Fruit fly (Drosophila melanogaster) whole organism, embryonic: Measurements from ENCODE around the gene Iyd.

ENCODE experiments used
- Abd-B ChIP-seq: fragments of 200-800 bp; sonication (Bioruptor generic); optimal IDR thresholded peaks from 2 replicates; lab custom pipeline; 2018; ENCODE audit warnings: missing biosample characterization, mild to moderate bottlenecking, missing genetic modification characterization, moderate library complexity
- Atf6 ChIP-seq: fragments of 200-800 bp; sonication (Bioruptor generic); IDR thresholded peaks from 2 replicates; pipeline ENCODE4 v1.3.6; 2022; ENCODE audit warnings: missing biosample characterization, missing genetic modification characterization
- CG10267 ChIP-seq: fragments of 200-800 bp; sonication (Bioruptor generic); optimal IDR thresholded peaks from 2 replicates; lab custom pipeline; 2018; ENCODE audit warnings: missing biosample characterization, mild to moderate bottlenecking, missing genetic modification characterization, moderate library complexity
- CG11085 ChIP-seq: fragments of 200-800 bp; sonication (Bioruptor generic); IDR thresholded peaks from 2 replicates; pipeline ENCODE4 v1.3.6; 2022; ENCODE audit warnings: missing biosample characterization, missing genetic modification characterization
- CG15073 ChIP-seq: fragments of 200-800 bp; sonication (Bioruptor generic); optimal IDR thresholded peaks from 2 replicates; lab custom pipeline; 2016; ENCODE audit warnings: missing biosample characterization, missing genetic modification characterization
- CG15269 ChIP-seq: fragments of 200-800 bp; sonication (Bioruptor generic); optimal IDR thresholded peaks from 2 replicates; lab custom pipeline; 2018; ENCODE audit warnings: missing biosample characterization, mild to moderate bottlenecking, missing genetic modification characterization, moderate library complexity
- CG1647 ChIP-seq: fragments of 200-800 bp; sonication (Bioruptor generic); optimal IDR thresholded peaks from 3 replicates; lab custom pipeline; 2016; ENCODE audit warnings: missing biosample characterization, missing genetic modification characterization
- CG16815 ChIP-seq: fragments of 200-800 bp; sonication (Bioruptor generic); optimal IDR thresholded peaks from 3 replicates; lab custom pipeline; 2017; ENCODE audit warnings: missing biosample characterization, mild to moderate bottlenecking, missing genetic modification characterization
- CG17359 ChIP-seq: fragments of 200-800 bp; sonication (Bioruptor generic); optimal IDR thresholded peaks from 3 replicates; lab custom pipeline; 2018; ENCODE audit warnings: missing biosample characterization, mild to moderate bottlenecking, missing genetic modification characterization, moderate library complexity
- CG3281 ChIP-seq: fragments of 200-800 bp; sonication (Bioruptor generic); optimal IDR thresholded peaks from 3 replicates; lab custom pipeline; 2017; ENCODE audit warnings: missing biosample characterization, mild to moderate bottlenecking, missing genetic modification characterization
- CG42726 ChIP-seq: fragments of 200-800 bp; sonication (Bioruptor generic); IDR thresholded peaks from 2 replicates; pipeline ENCODE4 v1.3.6; 2022; ENCODE audit warnings: missing biosample characterization, missing genetic modification characterization; ENCODE audit not compliant: partially characterized antibody
- CG5245 ChIP-seq: fragments of 200-800 bp; sonication (Bioruptor generic); optimal IDR thresholded peaks from 3 replicates; lab custom pipeline; 2016; ENCODE audit warnings: missing biosample characterization, missing genetic modification characterization
- CG7928 ChIP-seq: fragments of 200-800 bp; sonication (Bioruptor generic); optimal IDR thresholded peaks from 2 replicates; lab custom pipeline; 2017; ENCODE audit warnings: missing biosample characterization, mild to moderate bottlenecking, missing genetic modification characterization
- CG8290 ChIP-seq, 3 experiments: fragments of 200-800 bp; sonication (Bioruptor generic); optimal IDR thresholded peaks; 2 replicates each; lab custom pipeline; 2016 to 2019; ENCODE audit warnings: missing biosample characterization in 3 of 3, missing genetic modification characterization in 3 of 3, mild to moderate bottlenecking in 2 of 3, moderate library complexity in 1 of 3
- Chrac-16 ChIP-seq: fragments of 200-800 bp; sonication (Bioruptor generic); optimal IDR thresholded peaks from 3 replicates; lab custom pipeline; 2016; ENCODE audit warnings: missing biosample characterization, missing genetic modification characterization
- Deaf1 ChIP-seq: fragments of 200-800 bp; optimal IDR thresholded peaks from 3 replicates; lab custom pipeline; 2019; ENCODE audit warnings: missing biosample characterization, mild to moderate bottlenecking, missing genetic modification characterization, moderate library complexity
- E2f1 ChIP-seq: fragments of 200-800 bp; sonication (Bioruptor generic); IDR thresholded peaks from 2 replicates; pipeline ENCODE4 v1.3.6; 2022; ENCODE audit warnings: missing biosample characterization, missing genetic modification characterization
- Hmr ChIP-seq: fragments of 200-800 bp; sonication (Bioruptor generic); optimal IDR thresholded peaks from 3 replicates; lab custom pipeline; 2017; ENCODE audit warnings: mild to moderate bottlenecking, missing biosample characterization, missing genetic modification reagents, missing genetic modification characterization
- Hr3 ChIP-seq: fragments of 200-800 bp; sonication (Bioruptor generic); optimal IDR thresholded peaks from 3 replicates; lab custom pipeline; 2016; ENCODE audit warnings: missing biosample characterization, missing genetic modification characterization
- Hr78 ChIP-seq, 2 experiments: fragments of 200-800 bp in 1 of 2; fragments of >200 bp in 1 of 2; sonication (Bioruptor generic) in 1 of 2; optimal IDR thresholded peaks; 2 replicates each; lab custom pipeline; 2017 to 2019; ENCODE audit warnings: missing biosample characterization in 2 of 2, missing genetic modification characterization in 2 of 2, mild to moderate bottlenecking in 1 of 2, moderate library complexity in 1 of 2
- MESR4 ChIP-seq: fragments of 200-800 bp; sonication (Bioruptor generic); optimal IDR thresholded peaks from 2 replicates; lab custom pipeline; 2018; ENCODE audit warnings: missing biosample characterization, mild to moderate bottlenecking, missing genetic modification characterization, moderate library complexity
- Med ChIP-seq: fragments of 200-800 bp; sonication (Bioruptor generic); peaks from one replicate; lab custom pipeline; 2016; ENCODE audit warnings: missing biosample characterization, missing genetic modification characterization, mild to moderate bottlenecking, inconsistent platforms, moderate library complexity
- Meics ChIP-seq: fragments of 200-800 bp; sonication (Bioruptor generic); optimal IDR thresholded peaks from 2 replicates; lab custom pipeline; 2017; ENCODE audit warnings: missing biosample characterization, mild to moderate bottlenecking, missing genetic modification characterization
- Nf-YC ChIP-seq: fragments of 200-800 bp; optimal IDR thresholded peaks from 3 replicates; lab custom pipeline; 2019; ENCODE audit warnings: missing biosample characterization, mild to moderate bottlenecking, missing genetic modification characterization, moderate library complexity
- PHDP ChIP-seq: fragments of 200-800 bp; sonication (Bioruptor generic); optimal IDR thresholded peaks from 3 replicates; lab custom pipeline; 2018; ENCODE audit warnings: missing biosample characterization, mild to moderate bottlenecking, missing genetic modification characterization, moderate library complexity
- Side ChIP-seq: fragments of 200-800 bp; sonication (Bioruptor generic); optimal IDR thresholded peaks from 2 replicates; lab custom pipeline; 2016; ENCODE audit warnings: missing biosample characterization, missing genetic modification characterization
- Taf1 ChIP-seq: fragments of 200-800 bp; sonication (Bioruptor generic); IDR thresholded peaks from 2 replicates; pipeline ENCODE4 v1.3.6; 2022; ENCODE audit warnings: missing biosample characterization, missing genetic modification characterization
- Trl ChIP-seq, 3 experiments: fragments of >200 bp in 2 of 3; fragments of 200-800 bp in 1 of 3; sonication (Bioruptor generic) in 1 of 3; optimal IDR thresholded peaks; 2 replicates in 1 of 3; 3 replicates in 2 of 3; lab custom pipeline; 2016 to 2017; ENCODE audit warnings: missing biosample characterization in 1 of 3, missing genetic modification characterization in 1 of 3
- Xrp1 ChIP-seq: fragments of 200-800 bp; sonication (Bioruptor generic); IDR thresholded peaks from 2 replicates; pipeline ENCODE4 v1.3.6; 2022; ENCODE audit warnings: missing biosample characterization, missing genetic modification characterization
- ci ChIP-seq: fragments of 200-800 bp; sonication (Bioruptor generic); IDR thresholded peaks from 3 replicates; pipeline ENCODE4 v1.3.6; 2022; ENCODE audit warnings: missing biosample characterization, missing genetic modification characterization
- en ChIP-seq: fragments of 200-800 bp; sonication (Bioruptor generic); optimal IDR thresholded peaks from 2 replicates; lab custom pipeline; 2016; ENCODE audit warnings: missing biosample characterization, missing genetic modification characterization
- fd96Cb ChIP-seq: fragments of 200-800 bp; sonication (Bioruptor generic); optimal IDR thresholded peaks from 2 replicates; lab custom pipeline; 2018; ENCODE audit warnings: missing biosample characterization, mild to moderate bottlenecking, missing genetic modification characterization, moderate library complexity
- gce ChIP-seq: fragments of 200-800 bp; sonication (Bioruptor generic); IDR thresholded peaks from 3 replicates; pipeline ENCODE4 v1.3.6; 2022; ENCODE audit warnings: missing biosample characterization, missing genetic modification characterization
- gsb ChIP-seq: fragments of 200-800 bp; sonication (Bioruptor generic); IDR thresholded peaks from 2 replicates; pipeline ENCODE4 v1.3.6; 2022; ENCODE audit warnings: missing biosample characterization, missing genetic modification characterization
- hbn ChIP-seq: fragments of 200-800 bp; sonication (Bioruptor generic); IDR thresholded peaks from 2 replicates; pipeline ENCODE4 v1.3.6; 2022; ENCODE audit warnings: missing biosample characterization, missing genetic modification characterization; ENCODE audit not compliant: partially characterized antibody
- inv ChIP-seq: fragments of 200-800 bp; sonication (Bioruptor generic); IDR thresholded peaks from 2 replicates; pipeline ENCODE4 v1.3.6; 2022; ENCODE audit warnings: missing biosample characterization, missing genetic modification characterization; ENCODE audit not compliant: partially characterized antibody
- odd ChIP-seq: fragments of 200-800 bp; sonication (Bioruptor generic); optimal IDR thresholded peaks from 2 replicates; lab custom pipeline; 2017; ENCODE audit warnings: missing biosample characterization, mild to moderate bottlenecking, missing genetic modification characterization
- rib ChIP-seq: fragments of 200-800 bp; sonication (Bioruptor generic); IDR thresholded peaks from 2 replicates; pipeline ENCODE4 v1.3.6; 2022; ENCODE audit warnings: missing biosample characterization, missing genetic modification characterization
- slbo ChIP-seq: fragments of 200-800 bp; sonication (Bioruptor generic); IDR thresholded peaks from 2 replicates; pipeline ENCODE4 v1.3.6; 2022; ENCODE audit warnings: missing biosample characterization, missing genetic modification characterization
- usp ChIP-seq: fragments of >200 bp; optimal IDR thresholded peaks from 2 replicates; lab custom pipeline; 2017; ENCODE audit warnings: missing biosample characterization, missing genetic modification characterization
- vfl ChIP-seq: fragments of 200-800 bp; sonication (Bioruptor generic); optimal IDR thresholded peaks from 2 replicates; lab custom pipeline; 2016; ENCODE audit warnings: missing biosample characterization, missing genetic modification characterization
- z ChIP-seq: fragments of 200-800 bp; sonication (Bioruptor generic); IDR thresholded peaks from 3 replicates; pipeline ENCODE4 v1.3.6; 2022; ENCODE audit warnings: missing biosample characterization, missing genetic modification characterization

Iyd gene

DNA sequence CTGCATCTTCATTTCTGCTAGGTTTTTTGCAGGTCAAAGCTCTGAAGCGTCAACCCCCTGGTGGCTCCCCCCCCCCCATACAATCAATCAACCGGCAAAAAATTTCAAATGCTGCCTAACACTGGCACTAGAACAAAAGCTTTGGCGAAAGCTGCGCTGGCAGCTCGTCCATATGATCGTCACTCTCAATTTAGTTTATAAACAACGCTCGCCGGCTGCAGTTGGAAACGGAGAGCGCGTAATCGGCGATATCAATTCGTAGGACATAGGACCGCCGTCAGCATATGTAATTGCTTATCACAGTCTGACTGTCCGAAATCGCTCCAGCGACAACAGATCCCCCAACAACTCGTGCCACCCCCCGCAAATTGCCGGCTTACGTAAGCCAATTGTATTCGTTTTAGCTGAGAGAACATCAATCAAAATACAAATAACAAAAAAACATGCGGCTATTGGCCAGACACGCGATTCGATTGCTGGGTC, 25.6 kb downstream of the Iyd start, which contains the start of gene Mocs1 (continued):
- TF ChIP-seq PHDP (tag; lab: Kevin White, UChicago) (peak; percentile 2), Xrp1 (GFP tag; lab: Robert Waterston, UW) (peak; percentile 28; the same call in 1 of the 2 replicates), CG15269 (tag; lab: Kevin White, UChicago) (peak; percentile 6), Abd-B (GFP tag; lab: Kevin White, UChicago) (no peak), gsb (no peak), usp (GFP tag; lab: Kevin White, UChicago) (no peak), Meics (GFP tag; lab: Kevin White, UChicago) (no peak), CG42726 (GFP tag; lab: Robert Waterston, UW) (peak; percentile 26; the same call in 1 of the 2 replicates), z (GFP tag; lab: Robert Waterston, UW) (no peak), hbn (GFP tag; lab: Robert Waterston, UW) (0 out of 2 replicates have a peak, but pooled peaks have one; percentile 34), CG1647 (GFP tag; lab: Kevin White, UChicago) (no peak), rib (GFP tag; lab: Robert Waterston, UW) (peak; percentile 60; the same call in 1 of the 2 replicates), Hmr (GFP tag; lab: Kevin White, UChicago) (peak; percentile 22), fd96Cb (tag; lab: Kevin White, UChicago) (no peak), E2f1 (no peak), Deaf1 (tag; lab: Kevin White, UChicago) (peak; percentile 8), gce (no peak), Hr78 (GFP tag; optimal IDR thresholded peaks at IDR 0.05; lab: Kevin White, UChicago) (peak in 1 of 2 experiments; percentile 98), ci (0 out of 3 replicates have a peak, but pooled peaks have one; percentile 28), Side (GFP tag; lab: Kevin White, UChicago) (no peak), Chrac-16 (GFP tag; lab: Kevin White, UChicago) (no peak), CG11085 (peak; percentile 20; the same call in 1 of the 2 replicates), Hr3 (GFP tag; lab: Kevin White, UChicago) (no peak), MESR4 (GFP tag; lab: Kevin White, UChicago) (no peak), slbo (0 out of 2 replicates have a peak, but pooled peaks have one; percentile 24), en (GFP tag; lab: Kevin White, UChicago) (no peak), Nf-YC (tag; lab: Kevin White, UChicago) (peak; percentile 38), Trl (optimal IDR thresholded peaks at IDR 0.05; lab: Kevin White, UChicago) (peak in 1 of 2 experiments; percentile 6), Trl (GFP tag; optimal IDR thresholded peaks at IDR 0.05; lab: Kevin White, UChicago) (no peak), CG5245 (GFP tag; lab: Kevin White, UChicago) (no peak), CG10267 (tag; lab: Kevin White, UChicago) (peak; percentile 24), CG7928 (GFP tag; lab: Kevin White, UChicago) (no peak), vfl (no peak), CG3281 (no peak), CG16815 (GFP tag; lab: Kevin White, UChicago) (no peak), CG17359 (tag; lab: Kevin White, UChicago) (peak; percentile 2), CG8290 (GFP tag; optimal IDR thresholded peaks at IDR 0.05; lab: Kevin White, UChicago) (no peak), CG8290 (tag; optimal IDR thresholded peaks at IDR 0.05; lab: Kevin White, UChicago) (peak in 1 of 2 experiments; percentile 45)

DNA sequence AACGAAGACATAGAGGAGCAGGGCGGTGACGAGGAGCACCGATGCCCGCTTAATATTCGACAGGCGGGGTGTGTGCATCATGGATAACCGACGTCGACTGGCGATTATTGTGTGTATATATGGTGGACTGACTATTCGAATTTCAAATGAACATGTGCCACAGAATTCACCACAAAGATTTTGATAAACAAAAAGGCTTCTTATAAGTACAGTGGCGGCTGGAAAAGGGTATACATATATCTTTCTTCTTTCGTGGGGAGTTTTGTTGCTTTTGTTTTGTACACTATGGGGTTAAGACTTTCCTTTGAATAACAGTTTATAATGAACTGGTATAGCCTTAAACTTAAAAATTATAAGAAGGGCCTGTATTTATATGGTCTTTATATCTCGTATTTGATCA, 26.3 kb downstream of the Iyd start, which contains the start of gene CG6310:
Gene CG6310 (minus strand): TSS at position 101 of the 400 bp plus-strand sequence.
- TF ChIP-seq odd (GFP tag; lab: Kevin White, UChicago) (no peak), Med (peak; percentile 45), inv (GFP tag; lab: Robert Waterston, UW) (no peak), Atf6 (0 out of 2 replicates have a peak, but pooled peaks have one; percentile 20), Taf1 (GFP tag; lab: Robert Waterston, UW) (no peak), CG15073 (GFP tag; lab: Kevin White, UChicago) (peak; percentile 75)
- TF ChIP-seq, all 482 proteins: peak for 3
